Fruit fly (Drosophila melanogaster) Kc167 (cell line): ENCODE data around the gene gNacalpha.

Source experiments
- Sin3A ChIP-seq: fragments of >200 bp; optimal IDR thresholded peaks from 2 replicates; lab custom pipeline; 2018; ENCODE audit warnings: missing external identifiers
- insv ChIP-seq: fragments of >200 bp; optimal IDR thresholded peaks from 3 replicates; lab custom pipeline; 2018; ENCODE audit warnings: missing external identifiers
- psq ChIP-seq: fragments of >200 bp; optimal IDR thresholded peaks from 2 replicates; lab custom pipeline; 2017; ENCODE audit warnings: missing external identifiers
- ttk ChIP-seq: sonication (Bioruptor generic); optimal IDR thresholded peaks from 2 replicates; lab custom pipeline; 2017; ENCODE audit warnings: missing external identifiers

dm6 chr2L:1056631-1057030 is 19.6 kb downstream of the gNacalpha start:
- TF ChIP-seq psq (lab: Kevin White, UChicago) (no peak), ttk (lab: Kevin White, UChicago) (no peak), Sin3A (lab: Kevin White, UChicago) (no peak), insv (lab: Kevin White, UChicago) (no peak)
